Fruit fly (Drosophila melanogaster): ENCODE results near the gene CG12229.

DNA sequence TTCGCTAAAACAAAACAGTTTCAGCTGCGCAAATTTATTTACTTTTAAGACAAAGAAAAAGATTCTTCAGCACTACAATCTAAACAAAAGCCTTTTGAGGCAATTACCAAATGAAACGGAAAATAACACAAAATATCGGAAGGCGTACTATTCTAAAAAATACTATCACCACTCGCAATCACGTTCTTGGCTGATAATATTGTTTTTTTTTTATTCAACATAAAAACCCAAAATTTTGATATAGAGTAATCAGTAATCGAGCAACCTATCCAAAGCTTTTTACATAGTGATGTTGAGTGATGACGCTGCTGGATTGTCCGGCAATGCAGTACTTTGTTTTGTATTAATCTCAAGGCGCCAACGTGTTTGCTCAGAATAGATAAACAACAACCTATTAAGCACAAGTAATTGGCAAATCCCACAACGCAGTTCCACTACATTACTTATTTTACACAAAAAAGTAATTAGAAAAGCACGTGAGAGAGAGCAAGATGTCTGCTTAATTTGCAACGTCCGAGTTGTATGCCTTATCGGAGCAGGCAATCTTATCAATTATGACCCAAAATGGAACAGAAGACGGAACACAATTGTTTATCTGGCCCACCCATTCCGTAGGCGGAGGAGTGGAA lies 5.2 kb downstream of the CG12229 start:
- TF ChIP-seq sage (GFP tag; optimal IDR thresholded peaks at IDR 0.05) (no peak), psq (GFP tag; optimal IDR thresholded peaks at IDR 0.05) (no peak), ey (GFP tag; optimal IDR thresholded peaks at IDR 0.05) (peak; percentile 22), h (GFP tag; optimal IDR thresholded peaks at IDR 0.05) (peak; percentile 5), dmrt93B (GFP tag; optimal IDR thresholded peaks at IDR 0.05) (no peak), dsf (GFP tag; optimal IDR thresholded peaks at IDR 0.05; ENCODE audit: borderline replicate concordance) (no peak), N (GFP tag; optimal IDR thresholded peaks at IDR 0.05) (no peak), Myc (optimal IDR thresholded peaks at IDR 0.05) (no peak), usp (GFP tag; optimal IDR thresholded peaks at IDR 0.05) (no peak), woc (GFP tag; optimal IDR thresholded peaks at IDR 0.05) (peak; percentile 20), Hr78 (GFP tag; optimal IDR thresholded peaks at IDR 0.05) (no peak)
